Worm (Caenorhabditis elegans) whole organism, early embryonic: ENCODE measurements around the gene C08G9.1.

Experiments
- ama-1 ChIP-seq: fragments of 150-350 bp; optimal IDR thresholded peaks from 2 replicates; lab custom pipeline; 2014
- hmg-4 ChIP-seq: fragments of 200-800 bp; sonication (Bioruptor generic); optimal IDR thresholded peaks from 2 replicates; lab custom pipeline; 2018; ENCODE audit warnings: mild to moderate bottlenecking, missing genetic modification characterization, missing compliant biosample characterization
- sea-1 ChIP-seq: fragments of 200-800 bp; sonication (Bioruptor generic); conservative IDR thresholded peaks from 2 replicates; pipeline ENCODE4 v1.3.6; 2022; ENCODE audit warnings: missing genetic modification characterization, missing compliant biosample characterization

DNA sequence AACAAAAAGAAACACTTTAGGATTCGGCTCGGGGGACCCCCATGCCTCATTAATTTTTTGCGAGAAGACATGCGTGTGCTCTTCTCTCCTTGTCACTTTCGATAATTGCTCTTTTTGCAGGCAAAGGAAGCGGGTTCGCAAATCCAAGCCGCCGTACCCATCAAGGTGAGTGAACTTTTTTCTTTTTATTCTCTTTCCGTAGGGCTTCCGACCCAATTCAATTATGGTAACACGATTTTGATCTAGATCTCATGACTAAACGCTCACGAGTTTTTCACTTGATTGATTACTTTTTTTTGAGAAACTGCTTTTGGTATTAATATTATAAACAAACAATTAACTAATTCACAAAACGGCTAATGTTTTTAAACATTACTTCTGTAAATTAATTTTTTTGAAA is 46.0 kb upstream of the C08G9.1 start:
- TF ChIP-seq sea-1 (GFP tag; lab: Robert Waterston, UW) (no peak), ama-1 (lab: Kevin White, UChicago) (no peak), hmg-4 (GFP tag; lab: Kevin White, UChicago) (no peak)
